Fruit fly (Drosophila melanogaster): ENCODE results near the gene Tsp39D.
A peak's percentile ranks its signal among the peaks of the same experiment; 100 is the strongest.

The Tsp39D gene

DNA sequence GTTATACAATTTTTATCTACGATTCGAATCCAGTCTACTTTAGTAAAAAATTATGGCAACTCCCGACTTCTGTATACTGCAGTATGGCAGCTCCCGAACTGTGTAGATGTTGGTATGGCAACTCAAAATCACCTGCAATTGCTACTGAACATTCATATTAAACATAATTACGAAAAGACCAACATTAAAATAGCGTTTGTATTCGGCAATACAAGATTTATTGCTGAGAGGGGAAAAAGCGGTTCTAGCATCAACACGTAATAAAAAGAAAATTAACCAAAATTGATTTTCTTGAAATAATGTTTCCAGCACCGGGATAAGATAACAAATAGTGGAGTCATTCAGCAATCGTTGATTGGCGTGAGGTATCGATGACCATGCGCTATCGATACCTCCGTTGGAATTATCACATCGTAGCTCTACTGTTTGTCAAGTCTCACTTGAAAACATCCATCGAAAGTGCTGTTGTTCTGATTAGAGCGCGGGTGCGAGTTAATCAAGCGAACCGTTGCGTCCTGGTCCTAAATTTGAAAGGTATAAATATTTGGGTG is at the start of gene Tsp39D (continued):
- TF ChIP-seq CG17802 (tag; optimal IDR thresholded peaks at IDR 0.05) (peak; percentile 7), Myb (GFP tag; optimal IDR thresholded peaks at IDR 0.05) (peak; percentile 71), Deaf1 (tag; optimal IDR thresholded peaks at IDR 0.05) (peak; percentile 12), kni (GFP tag; optimal IDR thresholded peaks at IDR 0.05) (peak; percentile 18), Sin3A (optimal IDR thresholded peaks at IDR 0.05) (peak; percentile 77), ken (GFP tag; IDR thresholded peaks at IDR 0.05) (0 out of 3 replicates have a peak, but pooled peaks have one; percentile 6), hb (GFP tag; IDR thresholded peaks at IDR 0.05; ENCODE audit: partially characterized antibody) (peak; percentile 93), CG18011 (GFP tag; optimal IDR thresholded peaks at IDR 0.05) (peak; percentile 16), BEAF-32 (GFP tag; optimal IDR thresholded peaks at IDR 0.05) (peak; percentile 93), CG11504 (tag; optimal IDR thresholded peaks at IDR 0.05) (peak; percentile 54), CG17829 (tag; optimal IDR thresholded peaks at IDR 0.05) (peak; percentile 31), YL-1 (GFP tag; optimal IDR thresholded peaks at IDR 0.05) (peak; percentile 1), CG2116 (GFP tag; optimal IDR thresholded peaks at IDR 0.05) (peak; percentile 82), Hr3 (GFP tag; optimal IDR thresholded peaks at IDR 0.05) (no peak), trem (tag; optimal IDR thresholded peaks at IDR 0.05) (peak; percentile 60), CG7839 (tag; optimal IDR thresholded peaks at IDR 0.05) (no peak), inv (GFP tag; IDR thresholded peaks at IDR 0.05; ENCODE audit: partially characterized antibody) (peak; percentile 87), Med (GFP tag) (peak; percentile 31), Antp (GFP tag; optimal IDR thresholded peaks at IDR 0.05) (peak; percentile 20), Scr (GFP tag; IDR thresholded peaks at IDR 0.05; ENCODE audit: partially characterized antibody) (peak; percentile 96), Bgb (GFP tag; IDR thresholded peaks at IDR 0.05; ENCODE audit: partially characterized antibody) (peak; percentile 88), CG14667 (GFP tag; IDR thresholded peaks at IDR 0.05) (no peak), CG3995 (GFP tag; optimal IDR thresholded peaks at IDR 0.05) (peak; percentile 43), lbe (GFP tag; optimal IDR thresholded peaks at IDR 0.05) (peak; percentile 18), eve (GFP tag; optimal IDR thresholded peaks at IDR 0.05) (peak in 1 of 2 experiments; percentile 63), Asciz (GFP tag; optimal IDR thresholded peaks at IDR 0.05) (no peak), amos (GFP tag; IDR thresholded peaks at IDR 0.05; ENCODE audit: partially characterized antibody) (peak; percentile 96), phol (tag; optimal IDR thresholded peaks at IDR 0.05) (peak; percentile 44), gem (tag; optimal IDR thresholded peaks at IDR 0.05) (peak; percentile 36), Neu2 (GFP tag; optimal IDR thresholded peaks at IDR 0.05; ENCODE audit: borderline replicate concordance) (no peak), CG1603 (tag; optimal IDR thresholded peaks at IDR 0.05) (peak; percentile 97), Ets97D (GFP tag; optimal IDR thresholded peaks at IDR 0.05) (peak; percentile 70), CG13287 (GFP tag; IDR thresholded peaks at IDR 0.05; ENCODE audit: partially characterized antibody) (peak; percentile 89), Dad (GFP tag; optimal IDR thresholded peaks at IDR 0.05) (peak; percentile 23), CG33213 (GFP tag; optimal IDR thresholded peaks at IDR 0.05) (peak; percentile 28), stwl (tag; optimal IDR thresholded peaks at IDR 0.05) (peak; percentile 85), grn (GFP tag; optimal IDR thresholded peaks at IDR 0.05) (peak; percentile 95), ems (GFP tag; optimal IDR thresholded peaks at IDR 0.05) (no peak)

DNA sequence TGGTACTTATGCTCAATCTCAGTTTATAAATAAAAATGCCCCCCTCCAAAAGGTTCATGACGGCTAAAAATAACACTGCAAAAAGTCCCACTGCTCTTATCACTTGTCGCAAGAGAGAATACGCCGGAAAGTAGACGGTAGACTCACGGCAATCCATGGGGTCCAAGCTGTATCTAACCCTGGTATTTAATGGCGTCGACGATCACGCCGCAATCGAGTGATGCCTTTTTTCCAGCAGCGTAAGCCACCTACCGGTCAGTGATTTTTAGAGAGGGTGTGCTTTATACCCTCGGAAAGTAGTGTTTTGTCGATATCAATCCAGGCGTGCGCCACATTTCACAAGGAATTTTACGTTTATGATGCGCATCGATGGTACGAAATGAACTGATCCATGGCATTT is 44.8 kb upstream of the Tsp39D start:
- TF ChIP-seq sug (tag; optimal IDR thresholded peaks at IDR 0.05): peak; percentile 95
- TF ChIP-seq Sox100B (GFP tag; optimal IDR thresholded peaks at IDR 0.05): no peak
- TF ChIP-seq CG2120 (GFP tag; optimal IDR thresholded peaks at IDR 0.05): no peak
- peak; percentile 27 for TF ChIP-seq exex (tag; optimal IDR thresholded peaks at IDR 0.05)
- TF ChIP-seq cwo (GFP tag; optimal IDR thresholded peaks at IDR 0.05): peak; percentile 18
- peak; percentile 57 for TF ChIP-seq CTCF (GFP tag; optimal IDR thresholded peaks at IDR 0.05)
- TF ChIP-seq Atf-2 (GFP tag; optimal IDR thresholded peaks at IDR 0.05): no peak
- TF ChIP-seq CG34376 (GFP tag; optimal IDR thresholded peaks at IDR 0.05): peak; percentile 52
- TF ChIP-seq CG7987 (GFP tag; optimal IDR thresholded peaks at IDR 0.05): peak; percentile 94
- peak; percentile 36; the same call in 1 of the 3 replicates for TF ChIP-seq CG2199 (GFP tag; IDR thresholded peaks at IDR 0.05)

Measured in whole organism, embryonic.